Worm (Caenorhabditis elegans): ENCODE data around the gene unc-25.

unc-25 gene

ce11 chrIII:12931786-12932427 lies 10.5 kb upstream of the unc-25 start, which contains the start of gene rbm-7 (continued):
- TF ChIP-seq ztf-11 (tag; optimal IDR thresholded peaks at IDR 0.05) (peak in 1 of 2 experiments; percentile 21), fkh-10 (GFP tag; optimal IDR thresholded peaks at IDR 0.05) (peak; percentile 2), vab-15 (tag; optimal IDR thresholded peaks at IDR 0.05) (no peak), elt-2 (tag; optimal IDR thresholded peaks at IDR 0.05) (peak; percentile 24), aly-2 (tag; optimal IDR thresholded peaks at IDR 0.05) (peak; percentile 30), skn-1 (tag; optimal IDR thresholded peaks at IDR 0.05) (peak; percentile 64), ama-1 (optimal IDR thresholded peaks at IDR 0.05) (no peak), ztf-4 (tag; optimal IDR thresholded peaks at IDR 0.05) (no peak), zag-1 (tag; optimal IDR thresholded peaks at IDR 0.05) (no peak), lin-35 (GFP tag; optimal IDR thresholded peaks at IDR 0.05) (peak; percentile 79 to 86), mef-2 (tag; optimal IDR thresholded peaks at IDR 0.05) (no peak), nhr-47 (tag; optimal IDR thresholded peaks at IDR 0.05) (peak; percentile 91), hpl-2 (GFP tag; optimal IDR thresholded peaks at IDR 0.05) (no peak), zip-4 (GFP tag; optimal IDR thresholded peaks at IDR 0.05) (no peak), lin-13 (GFP tag; optimal IDR thresholded peaks at IDR 0.05) (peak; percentile 60), isw-1 (GFP tag; IDR thresholded peaks at IDR 0.05) (peak; percentile 69), sox-4 (tag; optimal IDR thresholded peaks at IDR 0.05) (no peak), dsc-1 (tag; optimal IDR thresholded peaks at IDR 0.05) (peak; percentile 71), nhr-77 (tag; optimal IDR thresholded peaks at IDR 0.05) (peak; percentile 36), fos-1 (tag; optimal IDR thresholded peaks at IDR 0.05) (peak; percentile 36), ceh-90 (tag; optimal IDR thresholded peaks at IDR 0.05) (peak; percentile 4), blmp-1 (tag; optimal IDR thresholded peaks at IDR 0.05) (peak; percentile 65), pax-3 (tag; optimal IDR thresholded peaks at IDR 0.05) (no peak), irx-1 (tag; optimal IDR thresholded peaks at IDR 0.05) (peak; percentile 66), ceh-8 (GFP tag; optimal IDR thresholded peaks at IDR 0.05) (no peak), ceh-82 (tag; optimal IDR thresholded peaks at IDR 0.05) (peak; percentile 75 to 76 (median 76)), lsy-2 (tag; optimal IDR thresholded peaks at IDR 0.05) (peak; percentile 87 to 89), hlh-17 (GFP tag; optimal IDR thresholded peaks at IDR 0.05; ENCODE audit: borderline replicate concordance) (no peak), ceh-88 (GFP tag; IDR thresholded peaks at IDR 0.05) (no peak)

- peak; percentile 56 for TF ChIP-seq blmp-1 (tag; optimal IDR thresholded peaks at IDR 0.05)
- no peak for TF ChIP-seq lin-39 (tag; optimal IDR thresholded peaks at IDR 0.05)
Measured at ce11 chrIII:12932776-12933175, 9.7 kb upstream of the unc-25 start.

- no peak for TF ChIP-seq nhr-11 (tag; optimal IDR thresholded peaks at IDR 0.05)
- TF ChIP-seq fos-1 (tag; optimal IDR thresholded peaks at IDR 0.05) = no peak
- TF ChIP-seq aly-2 (tag; optimal IDR thresholded peaks at IDR 0.05) = no peak
- no peak for TF ChIP-seq rnt-1 (tag; optimal IDR thresholded peaks at IDR 0.05)
- no peak for TF ChIP-seq ets-5 (GFP tag; IDR thresholded peaks at IDR 0.05)
Measured at ce11 chrIII:12934417-12934816, 8.0 kb upstream of the unc-25 start, which contains the start of gene epg-3. Gene epg-3 (plus strand): TSS chrIII:12934717.

ce11 chrIII:12944064-12944463 lies 1.6 kb downstream of the unc-25 start:
- TF ChIP-seq fkh-10 (GFP tag; optimal IDR thresholded peaks at IDR 0.05) (no peak), lin-13 (GFP tag; optimal IDR thresholded peaks at IDR 0.05) (no peak), fkh-4 (tag; optimal IDR thresholded peaks at IDR 0.05; ENCODE audit: borderline replicate concordance) (no peak), sup-37 (GFP tag; optimal IDR thresholded peaks at IDR 0.05) (no peak), elt-3 (tag; optimal IDR thresholded peaks at IDR 0.05) (no peak), mdl-1 (tag; optimal IDR thresholded peaks at IDR 0.05) (no peak), ztf-11 (tag; optimal IDR thresholded peaks at IDR 0.05) (no peak)
